Fruit fly (Drosophila melanogaster) whole organism, embryonic: ENCODE results near the gene CG11997.
A peak's percentile ranks its signal among the peaks of the same experiment; 100 is the strongest.

Experiments
- CG10209 ChIP-seq: fragments of 200-800 bp; sonication (Bioruptor generic); optimal IDR thresholded peaks from 3 replicates; lab custom pipeline; 2017; ENCODE audit warnings: missing biosample characterization, mild to moderate bottlenecking, missing genetic modification characterization, missing genetic modification reagents
- CG12071 ChIP-seq: fragments of 200-800 bp; sonication (Bioruptor generic); optimal IDR thresholded peaks from 3 replicates; lab custom pipeline; 2018; ENCODE audit warnings: missing biosample characterization, mild to moderate bottlenecking, missing genetic modification characterization
- CG13624 ChIP-seq: fragments of 200-800 bp; sonication (Bioruptor generic); optimal IDR thresholded peaks from 2 replicates; lab custom pipeline; 2016; ENCODE audit warnings: missing biosample characterization, missing genetic modification characterization
- CG1603 ChIP-seq: fragments of 200-800 bp; sonication (Bioruptor generic); optimal IDR thresholded peaks from 2 replicates; lab custom pipeline; 2019; ENCODE audit warnings: missing biosample characterization, mild to moderate bottlenecking, missing genetic modification characterization, moderate library complexity
- CG16863 ChIP-seq: fragments of 200-800 bp; sonication (Bioruptor generic); optimal IDR thresholded peaks from 3 replicates; lab custom pipeline; 2016; ENCODE audit warnings: missing biosample characterization, missing genetic modification characterization
- CG17328 ChIP-seq: fragments of 200-800 bp; sonication (Bioruptor generic); IDR thresholded peaks from 2 replicates; pipeline ENCODE4 v1.3.6; 2022; ENCODE audit warnings: missing biosample characterization, missing genetic modification characterization
- CG17359 ChIP-seq: fragments of 200-800 bp; sonication (Bioruptor generic); optimal IDR thresholded peaks from 3 replicates; lab custom pipeline; 2018; ENCODE audit warnings: missing biosample characterization, mild to moderate bottlenecking, missing genetic modification characterization, moderate library complexity
- CG2678 ChIP-seq: fragments of 200-800 bp; sonication (Bioruptor generic); optimal IDR thresholded peaks from 3 replicates; lab custom pipeline; 2019; ENCODE audit warnings: missing biosample characterization, mild to moderate bottlenecking, missing genetic modification characterization, moderate library complexity
- CG34224 ChIP-seq: fragments of 200-800 bp; sonication (Bioruptor generic); IDR thresholded peaks from 3 replicates; pipeline ENCODE4 v1.3.6; 2022; ENCODE audit warnings: missing biosample characterization, missing genetic modification characterization; ENCODE audit not compliant: partially characterized antibody
- CG43689 ChIP-seq: fragments of 200-800 bp; sonication (Bioruptor generic); IDR thresholded peaks from 2 replicates; pipeline ENCODE4 v1.3.6; 2022; ENCODE audit warnings: missing biosample characterization, missing genetic modification characterization
- CG6689 ChIP-seq: fragments of 200-800 bp; sonication (Bioruptor generic); IDR thresholded peaks from 2 replicates; pipeline ENCODE4 v1.3.6; 2022; ENCODE audit warnings: missing biosample characterization, missing genetic modification characterization
- CG6765 ChIP-seq: fragments of 200-800 bp; sonication (Bioruptor generic); optimal IDR thresholded peaks from 3 replicates; lab custom pipeline; 2017; ENCODE audit warnings: missing biosample characterization, mild to moderate bottlenecking, missing genetic modification characterization
- CG7839 ChIP-seq: fragments of 200-800 bp; sonication (Bioruptor generic); optimal IDR thresholded peaks from 3 replicates; lab custom pipeline; 2018; ENCODE audit warnings: missing biosample characterization, mild to moderate bottlenecking, missing genetic modification characterization, moderate library complexity
- CG7963 ChIP-seq: fragments of 200-800 bp; sonication (Bioruptor generic); IDR thresholded peaks from 3 replicates; pipeline ENCODE4 v1.3.6; 2022; ENCODE audit warnings: missing biosample characterization, missing genetic modification characterization; ENCODE audit not compliant: partially characterized antibody
- CG8388 ChIP-seq: fragments of 200-800 bp; sonication (Bioruptor generic); optimal IDR thresholded peaks from 2 replicates; lab custom pipeline; 2019; ENCODE audit warnings: missing biosample characterization, mild to moderate bottlenecking, missing genetic modification characterization, moderate library complexity
- CG9609 ChIP-seq: fragments of 200-800 bp; sonication (Bioruptor generic); optimal IDR thresholded peaks from 3 replicates; lab custom pipeline; 2016; ENCODE audit warnings: missing biosample characterization, missing genetic modification characterization
- D ChIP-seq, 2 experiments: fragments of 200-800 bp in 1 of 2; fragments of >200 bp in 1 of 2; sonication (Bioruptor generic) in 1 of 2; optimal IDR thresholded peaks; 2 replicates in 1 of 2; 3 replicates in 1 of 2; lab custom pipeline; 2017; ENCODE audit warnings: mild to moderate bottlenecking in 1 of 2, missing biosample characterization in 1 of 2, missing genetic modification characterization in 1 of 2, missing genetic modification reagents in 1 of 2
- D19B ChIP-seq: fragments of 200-800 bp; sonication (Bioruptor generic); optimal IDR thresholded peaks from 2 replicates; lab custom pipeline; 2017; ENCODE audit warnings: missing biosample characterization, mild to moderate bottlenecking, missing genetic modification characterization
- Dad ChIP-seq: fragments of 200-800 bp; sonication (Bioruptor generic); optimal IDR thresholded peaks from 3 replicates; lab custom pipeline; 2016; ENCODE audit warnings: missing biosample characterization, missing genetic modification characterization
- HLH3B ChIP-seq: fragments of 200-800 bp; sonication (Bioruptor generic); IDR thresholded peaks from 2 replicates; pipeline ENCODE4 v1.3.6; 2022; ENCODE audit warnings: missing biosample characterization, missing genetic modification characterization
- HLHmδ ChIP-seq: fragments of 200-800 bp; sonication (Bioruptor generic); optimal IDR thresholded peaks from 2 replicates; lab custom pipeline; 2018; ENCODE audit warnings: missing biosample characterization, mild to moderate bottlenecking, missing genetic modification characterization, moderate library complexity
- Hsf ChIP-seq: fragments of 200-800 bp; sonication (Bioruptor generic); optimal IDR thresholded peaks from 3 replicates; lab custom pipeline; 2016; ENCODE audit warnings: missing biosample characterization, missing genetic modification characterization
- Mrtf ChIP-seq: fragments of 200-800 bp; sonication (Bioruptor generic); IDR thresholded peaks from 3 replicates; pipeline ENCODE4 v1.3.6; 2022; ENCODE audit warnings: missing biosample characterization, missing genetic modification characterization
- Opbp ChIP-seq: fragments of 200-800 bp; sonication (Bioruptor generic); IDR thresholded peaks from 3 replicates; pipeline ENCODE4 v1.3.6; 2022; ENCODE audit warnings: missing biosample characterization, missing genetic modification characterization; ENCODE audit not compliant: partially characterized antibody
- Taf1 ChIP-seq: fragments of 200-800 bp; sonication (Bioruptor generic); IDR thresholded peaks from 2 replicates; pipeline ENCODE4 v1.3.6; 2022; ENCODE audit warnings: missing biosample characterization, missing genetic modification characterization
- Xbp1 ChIP-seq: fragments of 200-800 bp; sonication (Bioruptor generic); optimal IDR thresholded peaks from 3 replicates; lab custom pipeline; 2016; ENCODE audit warnings: missing biosample characterization, mild to moderate bottlenecking, missing genetic modification characterization
- ara ChIP-seq: fragments of 200-800 bp; sonication (Bioruptor generic); IDR thresholded peaks from 2 replicates; pipeline ENCODE4 v1.3.6; 2022; ENCODE audit warnings: missing biosample characterization, missing genetic modification characterization
- ase ChIP-seq: fragments of 200-800 bp; sonication (Bioruptor generic); IDR thresholded peaks from 3 replicates; pipeline ENCODE4 v1.3.6; 2022; ENCODE audit warnings: missing biosample characterization, missing genetic modification characterization
- bcd ChIP-seq: fragments of 200-800 bp; sonication (Bioruptor generic); optimal IDR thresholded peaks from 2 replicates; lab custom pipeline; 2017; ENCODE audit warnings: missing biosample characterization, mild to moderate bottlenecking, missing genetic modification characterization
- bsh ChIP-seq, 2 experiments: fragments of 200-800 bp; sonication (Bioruptor generic); optimal IDR thresholded peaks; 2 replicates each; lab custom pipeline; 2017 to 2018; ENCODE audit warnings: mild to moderate bottlenecking in 2 of 2, missing biosample characterization in 2 of 2, missing genetic modification characterization in 2 of 2, moderate library complexity in 1 of 2
- ci ChIP-seq: fragments of 200-800 bp; sonication (Bioruptor generic); IDR thresholded peaks from 3 replicates; pipeline ENCODE4 v1.3.6; 2022; ENCODE audit warnings: missing biosample characterization, missing genetic modification characterization
- dmrt11E ChIP-seq: fragments of 200-800 bp; sonication (Bioruptor generic); optimal IDR thresholded peaks from 3 replicates; lab custom pipeline; 2018; ENCODE audit warnings: missing biosample characterization, mild to moderate bottlenecking, missing genetic modification characterization, moderate library complexity
- ems ChIP-seq: fragments of 200-800 bp; sonication (Bioruptor generic); optimal IDR thresholded peaks from 3 replicates; lab custom pipeline; 2016; ENCODE audit warnings: missing biosample characterization, missing genetic modification characterization
- eve ChIP-seq, 2 experiments: fragments of >200 bp; optimal IDR thresholded peaks; 2 replicates each; lab custom pipeline; 2017; ENCODE audit warnings: missing biosample characterization in 2 of 2, missing genetic modification characterization in 2 of 2
- eyg ChIP-seq: fragments of 200-800 bp; sonication (Bioruptor generic); optimal IDR thresholded peaks from 3 replicates; lab custom pipeline; 2016; ENCODE audit warnings: missing biosample characterization, missing genetic modification characterization
- fd64A ChIP-seq: fragments of 200-800 bp; sonication (Bioruptor generic); optimal IDR thresholded peaks from 3 replicates; lab custom pipeline; 2018; ENCODE audit warnings: missing biosample characterization, mild to moderate bottlenecking, missing genetic modification characterization
- hkb ChIP-seq, 2 experiments: fragments of 200-800 bp in 1 of 2; fragments of >200 bp in 1 of 2; sonication (Bioruptor generic) in 1 of 2; IDR thresholded peaks in 1 of 2; optimal IDR thresholded peaks in 1 of 2; 2 replicates each; pipeline versions ENCODE4 v1.3.6 to Lab custom; 2017 to 2022; ENCODE audit warnings: missing biosample characterization in 1 of 2, missing genetic modification characterization in 1 of 2
- insv ChIP-seq, 2 experiments: fragments of 200-800 bp; sonication (Bioruptor generic); optimal IDR thresholded peaks; 3 replicates each; lab custom pipeline; 2016 to 2018; ENCODE audit warnings: missing biosample characterization in 2 of 2, missing genetic modification characterization in 2 of 2
- lab ChIP-seq: fragments of 200-800 bp; sonication (Bioruptor generic); optimal IDR thresholded peaks from 3 replicates; lab custom pipeline; 2017; ENCODE audit warnings: missing biosample characterization, missing genetic modification characterization, mild to moderate bottlenecking, moderate library complexity, missing genetic modification reagents
- lbe ChIP-seq: fragments of 200-800 bp; sonication (Bioruptor generic); optimal IDR thresholded peaks from 2 replicates; lab custom pipeline; 2016; ENCODE audit warnings: missing biosample characterization, mild to moderate bottlenecking, missing genetic modification characterization
- lola ChIP-seq, 3 experiments: fragments of >200 bp in 2 of 3; fragments of 200-800 bp in 1 of 3; sonication (Bioruptor generic) in 1 of 3; optimal IDR thresholded peaks; 2 replicates each; lab custom pipeline; 2017 to 2019; ENCODE audit warnings: missing biosample characterization in 3 of 3, missing genetic modification characterization in 3 of 3, mild to moderate bottlenecking in 1 of 3, moderate library complexity in 1 of 3
- lov ChIP-seq, 2 experiments: fragments of 200-800 bp in 1 of 2; fragments of >200 bp in 1 of 2; sonication (Bioruptor generic) in 1 of 2; IDR thresholded peaks in 1 of 2; optimal IDR thresholded peaks in 1 of 2; 2 replicates in 1 of 2; 3 replicates in 1 of 2; pipeline versions ENCODE4 v1.3.6 to Lab custom; 2017 to 2022; ENCODE audit warnings: missing biosample characterization in 1 of 2, missing genetic modification characterization in 1 of 2
- nmo ChIP-seq: fragments of 200-800 bp; sonication (Bioruptor generic); optimal IDR thresholded peaks from 2 replicates; lab custom pipeline; 2018; ENCODE audit warnings: missing biosample characterization, mild to moderate bottlenecking, missing genetic modification characterization, moderate library complexity
- pnt ChIP-seq: fragments of 200-800 bp; sonication (Bioruptor generic); optimal IDR thresholded peaks from 3 replicates; lab custom pipeline; 2016; ENCODE audit warnings: missing biosample characterization, missing genetic modification characterization
- sens-2 ChIP-seq: fragments of 200-800 bp; sonication (Bioruptor generic); IDR thresholded peaks from 2 replicates; pipeline ENCODE4 v1.3.6; 2022; ENCODE audit warnings: missing biosample characterization, missing genetic modification characterization
- twi ChIP-seq: fragments of 200-800 bp; optimal IDR thresholded peaks from 2 replicates; lab custom pipeline; 2019; ENCODE audit warnings: missing biosample characterization, mild to moderate bottlenecking, missing genetic modification characterization, moderate library complexity
- vfl ChIP-seq: fragments of 200-800 bp; sonication (Bioruptor generic); optimal IDR thresholded peaks from 2 replicates; lab custom pipeline; 2016; ENCODE audit warnings: missing biosample characterization, missing genetic modification characterization
- zfh1 ChIP-seq: fragments of 200-800 bp; sonication (Bioruptor generic); IDR thresholded peaks from 3 replicates; pipeline ENCODE4 v1.3.6; 2022; ENCODE audit warnings: missing biosample characterization, missing genetic modification characterization

The CG11997 gene

DNA sequence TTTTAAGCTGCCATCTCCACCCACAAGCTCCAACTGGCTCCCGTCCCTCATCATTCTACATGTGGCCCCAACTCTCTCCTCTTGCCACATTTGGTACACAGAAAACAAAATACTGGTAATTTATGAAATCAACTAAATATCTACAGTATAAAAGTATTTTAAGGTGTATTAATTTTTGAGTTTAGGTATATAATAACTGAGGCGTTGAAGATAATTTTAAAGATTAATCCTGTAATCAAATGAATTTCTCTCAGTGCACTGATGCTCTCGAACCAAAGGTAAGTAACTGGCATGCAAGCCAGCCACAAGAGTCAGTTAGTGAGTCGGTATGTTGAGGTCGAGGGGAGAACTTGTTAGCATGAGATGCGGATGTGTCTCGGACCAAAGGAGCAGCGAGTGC, 29.9 kb upstream of the CG11997 start (continued):
- TF ChIP-seq insv (GFP tag; optimal IDR thresholded peaks at IDR 0.05; lab: Kevin White, UChicago): no peak
- TF ChIP-seq eyg (GFP tag; lab: Kevin White, UChicago): no peak
- no peak for TF ChIP-seq CG17328 (GFP tag; lab: Robert Waterston, UW)
- TF ChIP-seq HLH3B (GFP tag; lab: Robert Waterston, UW): no peak
- TF ChIP-seq vfl (GFP tag; lab: Kevin White, UChicago): no peak
- peak; percentile 55 for TF ChIP-seq dmrt11E (tag; lab: Kevin White, UChicago)
- peak; percentile 41 for TF ChIP-seq CG17359 (tag; lab: Kevin White, UChicago)
- 0 out of 2 replicates have a peak, but pooled peaks have one; percentile 22 for TF ChIP-seq ara (GFP tag; lab: Robert Waterston, UW)
- peak; percentile 67 to 69 for TF ChIP-seq bsh (GFP tag; optimal IDR thresholded peaks at IDR 0.05; lab: Kevin White, UChicago)
- TF ChIP-seq ems (GFP tag; lab: Kevin White, UChicago): peak; percentile 20
- peak; percentile 58 for TF ChIP-seq lbe (GFP tag; lab: Kevin White, UChicago)
- peak; percentile 27 for TF ChIP-seq lab
- TF ChIP-seq Dad (GFP tag; lab: Kevin White, UChicago): no peak
- TF ChIP-seq hkb (optimal IDR thresholded peaks at IDR 0.05; lab: Kevin White, UChicago): no peak
- TF ChIP-seq hkb (GFP tag; IDR thresholded peaks at IDR 0.05; lab: Robert Waterston, UW): peak; percentile 22; the same call in 1 of the 2 replicates
- no peak for TF ChIP-seq sens-2 (GFP tag; lab: Robert Waterston, UW)
- TF ChIP-seq eve (GFP tag; optimal IDR thresholded peaks at IDR 0.05; lab: Kevin White, UChicago): peak in 1 of 2 experiments; percentile 47
- peak; percentile 29 for TF ChIP-seq CG2678 (tag; lab: Kevin White, UChicago)
- no peak for TF ChIP-seq Mrtf (GFP tag; lab: Robert Waterston, UW)
- TF ChIP-seq CG6689: peak; percentile 32; the same call in 1 of the 2 replicates
- 0 out of 3 replicates have a peak, but pooled peaks have one; percentile 8 for TF ChIP-seq ci (GFP tag; lab: Robert Waterston, UW)
- TF ChIP-seq Xbp1: peak; percentile 5
- 0 out of 3 replicates have a peak, but pooled peaks have one; percentile 12 for TF ChIP-seq ase
- TF ChIP-seq CG8388: peak; percentile 20
- TF ChIP-seq D19B (GFP tag; lab: Kevin White, UChicago): no peak
- TF ChIP-seq Taf1: no peak
- peak; percentile 19 for TF ChIP-seq Hsf (GFP tag; lab: Kevin White, UChicago)
- TF ChIP-seq zfh1 (GFP tag; lab: Robert Waterston, UW): 0 out of 3 replicates have a peak, but pooled peaks have one; percentile 20
- peak; percentile 5 for TF ChIP-seq CG9609 (GFP tag; lab: Kevin White, UChicago)
- TF ChIP-seq CG34224 (GFP tag; lab: Robert Waterston, UW): no peak
- TF ChIP-seq HLHmδ: no peak
- no peak for TF ChIP-seq D (optimal IDR thresholded peaks at IDR 0.05; lab: Kevin White, UChicago)
- peak; percentile 5 for TF ChIP-seq D (GFP tag; optimal IDR thresholded peaks at IDR 0.05; lab: Kevin White, UChicago)
- peak; percentile 13 for TF ChIP-seq CG16863 (GFP tag; lab: Kevin White, UChicago)
- TF ChIP-seq nmo (GFP tag; lab: Kevin White, UChicago): peak; percentile 16
- TF ChIP-seq fd64A (GFP tag; lab: Kevin White, UChicago): no peak
- 0 out of 2 replicates have a peak, but pooled peaks have one; percentile 19 for TF ChIP-seq CG43689 (GFP tag; lab: Robert Waterston, UW)
- TF ChIP-seq CG12071 (GFP tag; lab: Kevin White, UChicago): no peak
- peak; percentile 37 for TF ChIP-seq CG1603
- TF ChIP-seq CG7839 (tag; lab: Kevin White, UChicago): peak; percentile 34
- TF ChIP-seq CG6765 (GFP tag; lab: Kevin White, UChicago): no peak
- no peak for TF ChIP-seq twi (tag; lab: Kevin White, UChicago)
- TF ChIP-seq pnt (GFP tag; lab: Kevin White, UChicago): no peak
- peak in 1 of 3 experiments; percentile 54 for TF ChIP-seq lola (GFP tag; optimal IDR thresholded peaks at IDR 0.05; lab: Kevin White, UChicago)
- TF ChIP-seq CG10209: peak; percentile 6
- peak; percentile 10 for TF ChIP-seq bcd (GFP tag; lab: Kevin White, UChicago)
- no peak for TF ChIP-seq lov (optimal IDR thresholded peaks at IDR 0.05; lab: Kevin White, UChicago)
- TF ChIP-seq lov (GFP tag; IDR thresholded peaks at IDR 0.05; lab: Robert Waterston, UW): no peak
- no peak for TF ChIP-seq CG7963 (GFP tag; lab: Robert Waterston, UW)
- TF ChIP-seq Opbp (GFP tag; lab: Robert Waterston, UW): no peak
- TF ChIP-seq CG13624 (GFP tag; lab: Kevin White, UChicago): no peak
